Worm (Caenorhabditis elegans): Measurements from ENCODE around the gene R05G6.10.

R05G6.10 gene

DNA sequence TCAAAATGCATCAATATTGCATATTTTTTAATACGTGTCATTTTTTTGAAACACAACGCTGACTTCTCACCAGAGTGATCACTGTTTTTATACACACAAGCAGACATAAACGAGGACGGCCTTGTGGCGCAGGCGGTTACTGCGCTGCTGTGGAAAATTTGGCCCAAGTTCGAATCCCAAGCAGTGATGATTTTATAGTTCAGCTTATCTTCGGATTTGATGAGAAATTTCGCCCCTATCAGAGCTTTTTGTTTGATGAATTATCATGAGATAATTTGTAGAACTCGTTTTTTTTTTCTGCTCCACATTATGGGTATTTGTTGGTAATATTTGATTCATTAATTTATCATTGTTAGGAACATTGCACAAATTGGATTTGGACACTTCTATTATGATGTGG is 31.6 kb upstream of the R05G6.10 start (continued):
- TF ChIP-seq ama-1 (optimal IDR thresholded peaks at IDR 0.05) (peak; percentile 68), nhr-6 (tag; optimal IDR thresholded peaks at IDR 0.05) (peak; percentile 50), mxl-3 (GFP tag; optimal IDR thresholded peaks at IDR 0.05) (peak; percentile 82), daf-16 (GFP tag; optimal IDR thresholded peaks at IDR 0.05) (peak; percentile 73 to 97), daf-16 (tag; optimal IDR thresholded peaks at IDR 0.05) (peak; percentile 82), lin-38 (GFP tag; IDR thresholded peaks at IDR 0.05) (peak; percentile 90), mdl-1 (tag; optimal IDR thresholded peaks at IDR 0.05) (peak in 1 of 2 experiments; percentile 21), dmd-6 (GFP tag; IDR thresholded peaks at IDR 0.05) (peak; percentile 73), pqm-1 (tag; optimal IDR thresholded peaks at IDR 0.05) (peak; percentile 7), pha-4 (GFP tag; IDR thresholded peaks at IDR 0.05) (peak; percentile 95), pha-4 (tag; optimal IDR thresholded peaks at IDR 0.05) (no peak), ceh-82 (tag; optimal IDR thresholded peaks at IDR 0.05) (no peak), T20F7.1 (GFP tag; optimal IDR thresholded peaks at IDR 0.05) (peak; percentile 82), egl-27 (tag; optimal IDR thresholded peaks at IDR 0.05) (no peak), snpc-4 (tag; optimal IDR thresholded peaks at IDR 0.05) (no peak), lin-39 (tag; optimal IDR thresholded peaks at IDR 0.05) (no peak), aly-2 (tag; optimal IDR thresholded peaks at IDR 0.05) (peak; percentile 85), daf-12 (tag; optimal IDR thresholded peaks at IDR 0.05) (no peak), lin-29 (GFP tag; IDR thresholded peaks at IDR 0.05) (peak; percentile 60; the same call in 1 of the 2 replicates), Y105C5A.15 (GFP tag; IDR thresholded peaks at IDR 0.05) (peak; percentile 98), nhr-237 (tag; optimal IDR thresholded peaks at IDR 0.05) (no peak), madf-9 (GFP tag; conservative IDR thresholded peaks at IDR 0.05) (peak; percentile 88), dve-1 (tag; optimal IDR thresholded peaks at IDR 0.05; ENCODE audit: insufficient read depth) (peak; percentile 89), php-3 (GFP tag; IDR thresholded peaks at IDR 0.05) (peak; percentile 89), zfp-3 (GFP tag; conservative IDR thresholded peaks at IDR 0.05) (peak; percentile 84), aha-1 (tag) (peak; percentile 98), hlh-11 (tag; optimal IDR thresholded peaks at IDR 0.05) (peak; percentile 59), zag-1 (tag; optimal IDR thresholded peaks at IDR 0.05) (no peak), ztf-11 (tag; optimal IDR thresholded peaks at IDR 0.05) (no peak), rbr-2 (tag; optimal IDR thresholded peaks at IDR 0.05) (peak; percentile 87), nhr-48 (tag; optimal IDR thresholded peaks at IDR 0.05) (peak; percentile 81), zfp-2 (tag; optimal IDR thresholded peaks at IDR 0.05) (peak; percentile 73), R02D3.7 (tag; optimal IDR thresholded peaks at IDR 0.05) (peak; percentile 34), nhr-25 (tag; optimal IDR thresholded peaks at IDR 0.05; ENCODE audit: borderline replicate concordance, insufficient read depth) (peak; percentile 38), ceh-32 (tag; optimal IDR thresholded peaks at IDR 0.05; ENCODE audit: poor library complexity) (peak; percentile 31), lir-3 (tag; optimal IDR thresholded peaks at IDR 0.05) (peak; percentile 85), ceh-28 (tag; optimal IDR thresholded peaks at IDR 0.05) (no peak), mdt-29 (GFP tag; IDR thresholded peaks at IDR 0.05) (peak; percentile 81; the same call in 1 of the 2 replicates), daf-19 (GFP tag; conservative IDR thresholded peaks at IDR 0.05) (no peak; the same call in 1 of the 2 replicates), cey-2 (tag; optimal IDR thresholded peaks at IDR 0.05; ENCODE audit: borderline replicate concordance, insufficient read depth) (no peak), F26F4.8 (GFP tag; conservative IDR thresholded peaks at IDR 0.05) (peak; percentile 97), spr-1 (tag; optimal IDR thresholded peaks at IDR 0.05) (peak; percentile 89), skn-1 (tag; optimal IDR thresholded peaks at IDR 0.05) (no peak), dmd-9 (GFP tag; IDR thresholded peaks at IDR 0.05) (peak; percentile 79; the same call in 1 of the 2 replicates), F37D6.2 (tag; optimal IDR thresholded peaks at IDR 0.05) (peak; percentile 70), hif-1 (tag; optimal IDR thresholded peaks at IDR 0.05) (peak; percentile 59 to 71), duxl-1 (tag; optimal IDR thresholded peaks at IDR 0.05; ENCODE audit: poor library complexity) (peak; percentile 94), Y5F2A.4 (GFP tag; optimal IDR thresholded peaks at IDR 0.05) (peak; percentile 93), tra-1 (GFP tag; IDR thresholded peaks at IDR 0.05) (peak; percentile 90), jun-1 (tag; optimal IDR thresholded peaks at IDR 0.05) (peak; percentile 41), set-16 (GFP tag; IDR thresholded peaks at IDR 0.05) (0 out of 2 replicates have a peak, but pooled peaks have one; percentile 21)
